Fruit fly (Drosophila melanogaster): ENCODE measurements around the gene RpL34a.

RpL34a gene

dm6 chr3R:26031968-26032610 lies 27.0 kb downstream of the RpL34a start (continued):
- TF ChIP-seq tx (GFP tag; optimal IDR thresholded peaks at IDR 0.05) (no peak), CG15601 (tag; optimal IDR thresholded peaks at IDR 0.05) (no peak), sens (GFP tag) (peak; percentile 46), gsb-n (tag; optimal IDR thresholded peaks at IDR 0.05) (peak; percentile 23), twi (tag; optimal IDR thresholded peaks at IDR 0.05) (peak; percentile 89), CG9876 (GFP tag; optimal IDR thresholded peaks at IDR 0.05) (no peak), CG3065 (GFP tag; optimal IDR thresholded peaks at IDR 0.05) (no peak), Ravus (GFP tag; IDR thresholded peaks at IDR 0.05) (no peak), ind (GFP tag; optimal IDR thresholded peaks at IDR 0.05) (no peak), CG16779 (GFP tag; IDR thresholded peaks at IDR 0.05) (no peak), ham (GFP tag; IDR thresholded peaks at IDR 0.05) (no peak), MBD-R2 (GFP tag; IDR thresholded peaks at IDR 0.05) (no peak), bigmax (GFP tag; optimal IDR thresholded peaks at IDR 0.05) (no peak), ato (GFP tag; IDR thresholded peaks at IDR 0.05; ENCODE audit: partially characterized antibody) (no peak), nerfin-1 (tag; optimal IDR thresholded peaks at IDR 0.05) (peak; percentile 54), pros (GFP tag; optimal IDR thresholded peaks at IDR 0.05) (peak; percentile 90), hb (GFP tag; IDR thresholded peaks at IDR 0.05; ENCODE audit: partially characterized antibody) (no peak), CG2202 (tag; optimal IDR thresholded peaks at IDR 0.05) (no peak), tna (GFP tag; IDR thresholded peaks at IDR 0.05; ENCODE audit: partially characterized antibody) (no peak), Lim3 (GFP tag; IDR thresholded peaks at IDR 0.05) (no peak), Sox102F (GFP tag; optimal IDR thresholded peaks at IDR 0.05) (no peak), fd102C (GFP tag; optimal IDR thresholded peaks at IDR 0.05) (no peak), pb (GFP tag; optimal IDR thresholded peaks at IDR 0.05) (no peak), CG3281 (GFP tag; optimal IDR thresholded peaks at IDR 0.05) (no peak), CG8281 (tag; optimal IDR thresholded peaks at IDR 0.05) (peak; percentile 30), CG1602 (GFP tag; optimal IDR thresholded peaks at IDR 0.05) (no peak), gcm2 (GFP tag; optimal IDR thresholded peaks at IDR 0.05) (no peak), Poxn (GFP tag; IDR thresholded peaks at IDR 0.05) (no peak), CG7745 (tag; optimal IDR thresholded peaks at IDR 0.05) (peak; percentile 1), tup (GFP tag; optimal IDR thresholded peaks at IDR 0.05) (no peak), zfh2 (GFP tag; optimal IDR thresholded peaks at IDR 0.05) (no peak), CG14014 (GFP tag; IDR thresholded peaks at IDR 0.05) (no peak), Fer1 (GFP tag; optimal IDR thresholded peaks at IDR 0.05) (no peak), jumu (GFP tag; optimal IDR thresholded peaks at IDR 0.05) (no peak), fd3F (GFP tag; optimal IDR thresholded peaks at IDR 0.05) (no peak), mam (GFP tag; optimal IDR thresholded peaks at IDR 0.05) (no peak), CG7786 (GFP tag; optimal IDR thresholded peaks at IDR 0.05) (no peak), maf-S (GFP tag; optimal IDR thresholded peaks at IDR 0.05) (no peak), CG4360 (GFP tag; IDR thresholded peaks at IDR 0.05) (peak; percentile 91), Chrac-16 (GFP tag; optimal IDR thresholded peaks at IDR 0.05) (no peak), CG2199 (GFP tag; IDR thresholded peaks at IDR 0.05) (peak; percentile 65; the same call in 1 of the 3 replicates), CG13624 (GFP tag; optimal IDR thresholded peaks at IDR 0.05) (no peak), Jarid2 (GFP tag; optimal IDR thresholded peaks at IDR 0.05) (no peak), ro (GFP tag; IDR thresholded peaks at IDR 0.05) (no peak), CG4854 (GFP tag; optimal IDR thresholded peaks at IDR 0.05) (no peak), cas (GFP tag; IDR thresholded peaks at IDR 0.05) (no peak), Awh (GFP tag; IDR thresholded peaks at IDR 0.05) (0 out of 2 replicates have a peak, but pooled peaks have one; percentile 28), dmrt11E (tag; optimal IDR thresholded peaks at IDR 0.05) (no peak), insv (GFP tag; optimal IDR thresholded peaks at IDR 0.05) (peak in 1 of 2 experiments; percentile 27), CG12769 (tag; optimal IDR thresholded peaks at IDR 0.05) (no peak), eyg (GFP tag; optimal IDR thresholded peaks at IDR 0.05) (no peak)
